Worm (Caenorhabditis elegans) whole organism, late embryonic: ENCODE data around the gene F13A2.5.

Experiments
- ama-1 ChIP-seq: fragments of 150-350 bp; optimal IDR thresholded peaks from 2 replicates; lab custom pipeline; 2014
- elt-2 ChIP-seq: sonication (generic microtip); optimal IDR thresholded peaks from 2 replicates; lab custom pipeline; 2016; ENCODE audit warnings: missing genetic modification reagents, missing genetic modification characterization, missing compliant biosample characterization
- sox-2 ChIP-seq: fragments of 200-800 bp; sonication (Bioruptor generic); IDR thresholded peaks from 2 replicates; pipeline ENCODE4 v1.3.6; 2022; ENCODE audit warnings: missing genetic modification reagents, missing genetic modification characterization, missing compliant biosample characterization

- TF ChIP-seq ama-1 (lab: Kevin White, UChicago) = no peak
- TF ChIP-seq elt-2 (tag; lab: Kevin White, UChicago) = no peak
- no peak for TF ChIP-seq sox-2 (GFP tag; lab: Robert Waterston, UW)
Observed at ce11 chrV:4442749-4443381, 41.1 kb upstream of the F13A2.5 start, which contains the start of gene rft-1.
